Worm (Caenorhabditis elegans): ENCODE measurements around the gene BE10.5.

BE10.5 gene

DNA sequence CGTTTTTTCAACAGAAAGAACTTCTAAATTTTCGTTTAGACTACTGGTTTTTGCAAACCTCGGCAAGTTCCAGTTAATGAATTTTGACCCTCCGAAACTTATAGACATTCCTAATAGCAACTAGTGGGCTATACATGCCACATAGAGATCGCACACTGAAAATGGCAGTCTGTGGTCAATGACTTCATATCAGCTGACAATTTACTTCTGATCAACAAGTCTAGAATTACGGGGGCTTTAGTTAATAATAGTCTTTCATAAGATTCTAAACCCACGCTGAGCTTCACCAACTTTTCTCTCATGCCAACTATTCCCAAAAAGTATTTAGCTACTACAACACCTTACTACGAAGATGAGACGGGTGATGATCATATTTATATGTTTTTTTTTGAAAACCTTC is 49.2 kb downstream of the BE10.5 start, which contains the start of gene srw-9:
srw-9 (plus strand) TSS at position 301 of the 400 bp plus-strand sequence.
- no peak for TF ChIP-seq pqm-1 (tag; optimal IDR thresholded peaks at IDR 0.05)
- TF ChIP-seq rnt-1 (tag; optimal IDR thresholded peaks at IDR 0.05), result no peak
- TF ChIP-seq ceh-24 (tag; optimal IDR thresholded peaks at IDR 0.05), result no peak
- TF ChIP-seq sox-4 (tag; optimal IDR thresholded peaks at IDR 0.05), result no peak
- no peak for TF ChIP-seq K02D7.2 (tag; optimal IDR thresholded peaks at IDR 0.05)
- TF ChIP-seq nhr-11 (tag; optimal IDR thresholded peaks at IDR 0.05), result no peak
- TF ChIP-seq pat-9 (tag; optimal IDR thresholded peaks at IDR 0.05), result no peak
- no peak for TF ChIP-seq pag-3 (tag; optimal IDR thresholded peaks at IDR 0.05; ENCODE audit: borderline replicate concordance)
- no peak for TF ChIP-seq ceh-9 (tag; optimal IDR thresholded peaks at IDR 0.05)
- TF ChIP-seq mec-3 (tag; optimal IDR thresholded peaks at IDR 0.05; ENCODE audit: borderline replicate concordance), result no peak
- no peak for TF ChIP-seq ceh-31 (tag; optimal IDR thresholded peaks at IDR 0.05)
- TF ChIP-seq T23F11.4 (GFP tag; optimal IDR thresholded peaks at IDR 0.05), result no peak
- TF ChIP-seq ama-1 (optimal IDR thresholded peaks at IDR 0.05), result no peak
